Worm (Caenorhabditis elegans): ENCODE results near the gene K08A2.2.

K08A2.2 gene

ce11 chrII:2973940-2974402 is 17.4 kb upstream of the K08A2.2 start (continued):
- TF ChIP-seq lin-39 (tag; optimal IDR thresholded peaks at IDR 0.05) (no peak), lin-11 (tag; optimal IDR thresholded peaks at IDR 0.05) (peak; percentile 86), elt-3 (tag; optimal IDR thresholded peaks at IDR 0.05) (no peak), ztf-11 (tag; optimal IDR thresholded peaks at IDR 0.05) (peak; percentile 71), nhr-12 (tag; optimal IDR thresholded peaks at IDR 0.05) (no peak), nhr-77 (tag; optimal IDR thresholded peaks at IDR 0.05) (peak; percentile 30), ZK546.5 (tag; optimal IDR thresholded peaks at IDR 0.05) (peak; percentile 32), ceh-16 (tag; optimal IDR thresholded peaks at IDR 0.05) (peak; percentile 83), nhr-129 (tag; optimal IDR thresholded peaks at IDR 0.05) (peak; percentile 90), nhr-23 (tag; optimal IDR thresholded peaks at IDR 0.05) (no peak)

- TF ChIP-seq lsy-2 (tag; optimal IDR thresholded peaks at IDR 0.05) (peak in 1 of 2 experiments; percentile 24), R02D3.7 (tag; optimal IDR thresholded peaks at IDR 0.05) (no peak), sma-9 (GFP tag; optimal IDR thresholded peaks at IDR 0.05) (peak; percentile 44), sma-9 (tag; optimal IDR thresholded peaks at IDR 0.05) (no peak), nhr-11 (tag; optimal IDR thresholded peaks at IDR 0.05) (no peak), nhr-237 (tag; optimal IDR thresholded peaks at IDR 0.05) (no peak), nhr-25 (tag; optimal IDR thresholded peaks at IDR 0.05) (peak; percentile 66), sem-4 (tag; optimal IDR thresholded peaks at IDR 0.05) (no peak), Y55F3AM.14 (GFP tag; optimal IDR thresholded peaks at IDR 0.05) (no peak), blmp-1 (tag; optimal IDR thresholded peaks at IDR 0.05; ENCODE audit: insufficient read depth) (no peak), gmeb-1 (tag; optimal IDR thresholded peaks at IDR 0.05) (peak; percentile 35), fos-1 (tag; optimal IDR thresholded peaks at IDR 0.05) (peak; percentile 69), mdl-1 (tag; optimal IDR thresholded peaks at IDR 0.05) (peak in 1 of 2 experiments; percentile 3), crh-2 (tag; optimal IDR thresholded peaks at IDR 0.05) (peak; percentile 68)
Measured at ce11 chrII:2975561-2976230, 15.7 kb upstream of the K08A2.2 start.

DNA sequence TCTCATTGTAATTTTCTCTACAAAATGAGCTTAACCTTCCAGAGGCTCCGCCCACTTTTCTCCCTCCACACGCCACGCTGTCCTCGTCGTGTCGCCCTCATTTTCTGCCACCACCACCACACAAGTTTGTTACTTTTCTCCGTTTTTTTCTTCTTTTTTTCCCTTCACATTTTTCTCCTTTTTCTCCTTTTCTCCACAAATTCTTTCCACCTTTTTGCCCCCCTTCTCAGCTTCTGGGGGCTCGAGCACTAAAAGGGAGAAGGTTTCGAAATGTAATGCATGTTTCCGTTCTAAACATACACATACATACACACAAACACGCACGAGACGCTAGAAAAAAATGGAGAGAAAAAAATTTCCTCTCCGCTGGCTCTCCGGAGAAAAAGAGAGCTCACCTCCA is 14.8 kb upstream of the K08A2.2 start, which contains the start of gene nhr-88:
TSS of gene nhr-88 (plus strand) at position 43 of the 400 bp plus-strand sequence.
- TF ChIP-seq nhr-129 (tag; optimal IDR thresholded peaks at IDR 0.05) (peak; percentile 19), ztf-4 (tag; optimal IDR thresholded peaks at IDR 0.05) (no peak), nhr-11 (tag; optimal IDR thresholded peaks at IDR 0.05) (no peak), ztf-1 (GFP tag; conservative IDR thresholded peaks at IDR 0.05) (no peak), unc-62 (GFP tag; optimal IDR thresholded peaks at IDR 0.05) (no peak), nhr-25 (tag; optimal IDR thresholded peaks at IDR 0.05) (no peak), F13H6.1 (tag; optimal IDR thresholded peaks at IDR 0.05) (peak; percentile 11), elt-3 (tag; optimal IDR thresholded peaks at IDR 0.05) (no peak), Y55F3AM.14 (GFP tag; optimal IDR thresholded peaks at IDR 0.05) (peak; percentile 13), nhr-10 (tag; optimal IDR thresholded peaks at IDR 0.05) (no peak), nhr-21 (tag; optimal IDR thresholded peaks at IDR 0.05) (no peak), ama-1 (optimal IDR thresholded peaks at IDR 0.05) (peak; percentile 72), nhr-12 (tag; optimal IDR thresholded peaks at IDR 0.05) (no peak), lin-11 (tag; optimal IDR thresholded peaks at IDR 0.05) (peak; percentile 53), nhr-6 (tag; optimal IDR thresholded peaks at IDR 0.05) (no peak), unc-39 (tag; optimal IDR thresholded peaks at IDR 0.05) (no peak), sem-4 (tag; optimal IDR thresholded peaks at IDR 0.05) (no peak), skn-1 (tag; optimal IDR thresholded peaks at IDR 0.05) (no peak), elt-1 (tag; optimal IDR thresholded peaks at IDR 0.05) (no peak), ceh-82 (tag; optimal IDR thresholded peaks at IDR 0.05) (no peak), nhr-77 (tag; optimal IDR thresholded peaks at IDR 0.05) (no peak), ceh-16 (tag; optimal IDR thresholded peaks at IDR 0.05) (no peak), unc-55 (GFP tag; optimal IDR thresholded peaks at IDR 0.05) (peak; percentile 36), gmeb-1 (tag; optimal IDR thresholded peaks at IDR 0.05) (no peak), nhr-237 (tag; optimal IDR thresholded peaks at IDR 0.05) (no peak), zag-1 (tag; optimal IDR thresholded peaks at IDR 0.05) (peak; percentile 56), blmp-1 (tag; optimal IDR thresholded peaks at IDR 0.05; ENCODE audit: insufficient read depth) (no peak), lsy-2 (tag; optimal IDR thresholded peaks at IDR 0.05) (peak in 1 of 2 experiments; percentile 37), lin-13 (GFP tag; optimal IDR thresholded peaks at IDR 0.05) (no peak), lin-39 (tag; optimal IDR thresholded peaks at IDR 0.05) (no peak), dmd-4 (tag; optimal IDR thresholded peaks at IDR 0.05) (no peak), crh-2 (tag; optimal IDR thresholded peaks at IDR 0.05) (peak; percentile 27), egl-27 (tag; optimal IDR thresholded peaks at IDR 0.05) (peak; percentile 11), ztf-11 (tag; optimal IDR thresholded peaks at IDR 0.05) (no peak), mab-5 (tag; optimal IDR thresholded peaks at IDR 0.05) (no peak), fos-1 (tag; optimal IDR thresholded peaks at IDR 0.05) (no peak), R02D3.7 (tag; optimal IDR thresholded peaks at IDR 0.05) (no peak), mdl-1 (tag; optimal IDR thresholded peaks at IDR 0.05) (peak in 1 of 2 experiments; percentile 35), snpc-4 (tag; optimal IDR thresholded peaks at IDR 0.05) (no peak), nhr-23 (tag; optimal IDR thresholded peaks at IDR 0.05) (no peak), ZK546.5 (tag; optimal IDR thresholded peaks at IDR 0.05) (no peak), mbf-1 (tag; optimal IDR thresholded peaks at IDR 0.05) (no peak), alr-1 (tag; optimal IDR thresholded peaks at IDR 0.05) (no peak), sma-3 (GFP tag; optimal IDR thresholded peaks at IDR 0.05) (no peak), peb-1 (tag; optimal IDR thresholded peaks at IDR 0.05) (no peak)

All from whole organism, L2 larva.